Worm (Caenorhabditis elegans): ENCODE measurements around the gene Y57E12AL.1.

DNA sequence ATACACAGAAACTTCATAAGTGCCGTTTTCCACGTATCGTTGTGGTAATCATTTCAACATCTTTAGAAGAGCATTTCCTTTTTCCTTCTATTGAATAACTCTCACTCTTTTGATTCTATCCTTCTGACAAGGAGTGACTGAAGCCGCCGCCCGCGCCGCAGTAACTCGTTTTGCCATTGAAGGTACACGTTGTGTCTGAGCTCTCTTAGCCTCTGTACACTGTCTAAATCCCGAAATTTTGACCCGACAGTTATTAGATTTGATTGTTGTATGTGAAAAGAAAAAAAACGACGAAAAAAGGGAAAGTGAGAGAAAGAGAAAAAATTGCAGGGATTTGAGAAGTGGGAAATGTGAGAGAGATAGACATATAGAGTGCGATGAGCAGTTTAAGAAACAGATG lies 50.9 kb downstream of the Y57E12AL.1 start:
- no peak for TF ChIP-seq F49E8.2 (tag; optimal IDR thresholded peaks at IDR 0.05; ENCODE audit: borderline replicate concordance)
- TF ChIP-seq R02D3.7 (tag; optimal IDR thresholded peaks at IDR 0.05), result no peak
- no peak for TF ChIP-seq hlh-30 (tag; optimal IDR thresholded peaks at IDR 0.05; ENCODE audit: insufficient read depth)
- TF ChIP-seq nhr-11 (tag; optimal IDR thresholded peaks at IDR 0.05), result no peak

All from whole organism, L4 larva.